Worm (Caenorhabditis elegans): ENCODE data around the gene F09G8.7.

DNA sequence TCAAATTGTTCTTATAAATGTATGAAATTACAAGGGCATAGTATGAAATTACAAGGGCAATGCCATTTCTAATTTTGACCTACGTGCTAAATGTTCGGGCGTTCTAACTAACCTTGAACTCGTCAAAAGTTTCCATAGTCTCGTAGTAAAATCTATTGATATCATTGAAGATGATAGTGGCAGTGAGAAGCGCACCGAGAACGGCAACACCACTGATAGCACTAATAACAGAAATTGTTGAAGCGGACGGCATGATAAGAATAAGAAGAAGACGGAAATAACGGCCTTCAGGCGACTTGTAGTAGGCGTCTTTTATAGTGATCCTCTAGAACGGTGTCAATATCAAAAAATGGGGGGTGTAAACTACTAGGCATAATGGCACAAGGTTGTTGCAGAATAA, 4.8 kb downstream of the F09G8.7 start, which contains the start of gene col-91:
- TF ChIP-seq pat-9 (tag; optimal IDR thresholded peaks at IDR 0.05): no peak
- no peak for TF ChIP-seq ama-1 (optimal IDR thresholded peaks at IDR 0.05)
- TF ChIP-seq F13H6.1 (tag; optimal IDR thresholded peaks at IDR 0.05): no peak
- no peak for TF ChIP-seq hlh-15 (tag; optimal IDR thresholded peaks at IDR 0.05)
